Worm (Caenorhabditis elegans) whole organism, midembryonic: ENCODE measurements around the gene mog-4.

ENCODE experiments used
- cog-1 ChIP-seq: sonication (generic microtip); optimal IDR thresholded peaks from 2 replicates; lab custom pipeline; 2016; ENCODE audit warnings: missing genetic modification characterization, missing compliant biosample characterization
- klf-2 ChIP-seq: fragments of 200-800 bp; sonication (Bioruptor generic); conservative IDR thresholded peaks from 2 replicates; pipeline ENCODE4 v1.3.6; 2022; ENCODE audit warnings: missing genetic modification reagents, missing genetic modification characterization, missing compliant biosample characterization
- med-1 ChIP-seq: sonication (generic microtip); optimal IDR thresholded peaks from 2 replicates; lab custom pipeline; 2017; ENCODE audit warnings: missing genetic modification characterization, mild to moderate bottlenecking, missing compliant biosample characterization, antibody characterized with exemption, missing genetic modification reagents; ENCODE audit not compliant: insufficient read depth

- TF ChIP-seq med-1 (GFP tag; lab: Kevin White, UChicago) (no peak), klf-2 (GFP tag; lab: Robert Waterston, UW) (no peak), cog-1 (tag; lab: Kevin White, UChicago) (no peak)
Measured at ce11 chrII:14599284-14599862, 38.0 kb upstream of the mog-4 start.
